Worm (Caenorhabditis elegans): ENCODE data around the gene C23H4.6.

Gene C23H4.6

ce11 chrX:12270841-12271240 is 35.4 kb downstream of the C23H4.6 start, which contains the start of gene otpl-8:
TSS of gene otpl-8 (minus strand) at chrX:12270941.
- TF ChIP-seq ceh-8 (GFP tag; optimal IDR thresholded peaks at IDR 0.05) (no peak), fkh-4 (tag; optimal IDR thresholded peaks at IDR 0.05; ENCODE audit: borderline replicate concordance) (no peak), isw-1 (GFP tag; IDR thresholded peaks at IDR 0.05) (no peak), unc-98 (GFP tag; IDR thresholded peaks at IDR 0.05) (no peak), mdl-1 (tag; optimal IDR thresholded peaks at IDR 0.05) (no peak), nhr-85 (tag) (no peak), mep-1 (tag; optimal IDR thresholded peaks at IDR 0.05) (no peak), pqm-1 (tag; optimal IDR thresholded peaks at IDR 0.05) (no peak), blmp-1 (tag; optimal IDR thresholded peaks at IDR 0.05) (no peak), unc-30 (tag; optimal IDR thresholded peaks at IDR 0.05) (no peak), sox-4 (tag; optimal IDR thresholded peaks at IDR 0.05) (no peak), ceh-90 (tag; optimal IDR thresholded peaks at IDR 0.05) (no peak), grh-1 (GFP tag; IDR thresholded peaks at IDR 0.05) (no peak)

ce11 chrX:12273870-12274269 is 38.5 kb downstream of the C23H4.6 start, which contains the start of gene H19J13.2:
TSS of gene H19J13.2 (minus strand) at chrX:12273970.
- no peak for TF ChIP-seq nhr-71 (tag; optimal IDR thresholded peaks at IDR 0.05)
- no peak for TF ChIP-seq unc-130 (tag; optimal IDR thresholded peaks at IDR 0.05)
- TF ChIP-seq efl-3 (GFP tag; optimal IDR thresholded peaks at IDR 0.05) = no peak
- no peak for TF ChIP-seq unc-86 (tag; optimal IDR thresholded peaks at IDR 0.05)
- no peak for TF ChIP-seq snu-23 (GFP tag; optimal IDR thresholded peaks at IDR 0.05)
- TF ChIP-seq hlh-4 (tag; optimal IDR thresholded peaks at IDR 0.05) = no peak
- TF ChIP-seq aly-2 (tag; optimal IDR thresholded peaks at IDR 0.05) = no peak
- no peak for TF ChIP-seq ceh-8 (GFP tag; optimal IDR thresholded peaks at IDR 0.05)
- TF ChIP-seq ceh-82 (tag; optimal IDR thresholded peaks at IDR 0.05) = no peak

DNA sequence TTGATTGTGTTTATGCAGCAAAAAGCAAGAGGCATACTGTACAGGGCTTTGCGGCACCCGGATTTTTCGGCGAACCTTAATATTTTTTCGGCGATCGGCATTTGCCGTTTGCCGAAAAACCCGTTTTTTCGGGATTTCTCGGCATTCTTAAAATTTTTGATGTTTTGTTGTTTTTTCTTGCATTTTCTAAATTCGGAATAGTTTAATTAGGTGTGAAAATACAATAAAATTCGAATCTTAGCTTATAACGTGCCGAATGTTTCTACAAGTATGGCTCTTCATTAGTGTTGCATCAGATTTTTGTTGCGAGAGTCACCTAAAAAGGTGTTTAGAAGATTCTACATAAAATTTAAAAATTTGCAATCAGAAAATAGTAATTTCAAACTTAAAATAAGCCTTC is 40.2 kb downstream of the C23H4.6 start, which contains the start of gene C04B4.6:
C04B4.6 (minus strand) TSS at position 101 of the 400 bp plus-strand sequence.
- TF ChIP-seq pag-3 (tag; optimal IDR thresholded peaks at IDR 0.05; ENCODE audit: borderline replicate concordance, insufficient read depth) = no peak
- TF ChIP-seq hlh-4 (tag; optimal IDR thresholded peaks at IDR 0.05) = no peak
- TF ChIP-seq nhr-237 (tag; optimal IDR thresholded peaks at IDR 0.05) = no peak
- no peak for TF ChIP-seq ztf-11 (tag; optimal IDR thresholded peaks at IDR 0.05)
- TF ChIP-seq blmp-1 (tag; optimal IDR thresholded peaks at IDR 0.05) = no peak

ce11 chrX:12280477-12280876 is 45.1 kb downstream of the C23H4.6 start, which contains the start of gene C04B4.1:
TSS of gene C04B4.1 (plus strand) at chrX:12280777.
- TF ChIP-seq isw-1 (GFP tag; IDR thresholded peaks at IDR 0.05) (no peak), hlh-17 (GFP tag; optimal IDR thresholded peaks at IDR 0.05; ENCODE audit: borderline replicate concordance) (no peak), sup-37 (GFP tag; optimal IDR thresholded peaks at IDR 0.05) (no peak), xbp-1 (tag; optimal IDR thresholded peaks at IDR 0.05) (no peak), nhr-19 (GFP tag; conservative IDR thresholded peaks at IDR 0.05) (no peak), ceh-88 (GFP tag; IDR thresholded peaks at IDR 0.05) (no peak), nhr-237 (tag; optimal IDR thresholded peaks at IDR 0.05) (no peak), rnt-1 (tag; optimal IDR thresholded peaks at IDR 0.05) (no peak), ceh-82 (tag; optimal IDR thresholded peaks at IDR 0.05) (no peak), fkh-4 (tag; optimal IDR thresholded peaks at IDR 0.05; ENCODE audit: borderline replicate concordance) (no peak), ets-5 (GFP tag; IDR thresholded peaks at IDR 0.05) (no peak), unc-30 (tag; optimal IDR thresholded peaks at IDR 0.05) (no peak)

- no peak for TF ChIP-seq nhr-19 (GFP tag; conservative IDR thresholded peaks at IDR 0.05)
- TF ChIP-seq unc-62 (GFP tag; optimal IDR thresholded peaks at IDR 0.05) = no peak
- TF ChIP-seq ceh-8 (GFP tag; optimal IDR thresholded peaks at IDR 0.05) = no peak
- no peak for TF ChIP-seq hlh-17 (GFP tag; optimal IDR thresholded peaks at IDR 0.05; ENCODE audit: borderline replicate concordance)
- TF ChIP-seq nhr-85 (tag) = no peak
- no peak for TF ChIP-seq aha-1 (tag; optimal IDR thresholded peaks at IDR 0.05)
- TF ChIP-seq nhr-20 (tag; optimal IDR thresholded peaks at IDR 0.05) = no peak
- TF ChIP-seq hlh-4 (tag; optimal IDR thresholded peaks at IDR 0.05) = no peak
- no peak for TF ChIP-seq isw-1 (GFP tag; IDR thresholded peaks at IDR 0.05)
- no peak for TF ChIP-seq nhr-47 (tag; optimal IDR thresholded peaks at IDR 0.05)
- no peak for TF ChIP-seq zag-1 (tag; optimal IDR thresholded peaks at IDR 0.05)
- TF ChIP-seq nhr-71 (tag; optimal IDR thresholded peaks at IDR 0.05) = no peak
- TF ChIP-seq swsn-7 (tag; optimal IDR thresholded peaks at IDR 0.05) = no peak
- TF ChIP-seq pax-3 (tag; optimal IDR thresholded peaks at IDR 0.05) = no peak
- TF ChIP-seq pag-3 (tag; optimal IDR thresholded peaks at IDR 0.05; ENCODE audit: borderline replicate concordance, insufficient read depth) = no peak
These were observed 47.5 kb downstream of the C23H4.6 start, which contains the start of gene C04B4.2 for ce11 chrX:12282911-12283310. TSS of gene C04B4.2 (plus strand) at chrX:12283281.

All from whole organism, L1 larva.